Fruit fly (Drosophila melanogaster): ENCODE data around the gene Ir7f.

DNA sequence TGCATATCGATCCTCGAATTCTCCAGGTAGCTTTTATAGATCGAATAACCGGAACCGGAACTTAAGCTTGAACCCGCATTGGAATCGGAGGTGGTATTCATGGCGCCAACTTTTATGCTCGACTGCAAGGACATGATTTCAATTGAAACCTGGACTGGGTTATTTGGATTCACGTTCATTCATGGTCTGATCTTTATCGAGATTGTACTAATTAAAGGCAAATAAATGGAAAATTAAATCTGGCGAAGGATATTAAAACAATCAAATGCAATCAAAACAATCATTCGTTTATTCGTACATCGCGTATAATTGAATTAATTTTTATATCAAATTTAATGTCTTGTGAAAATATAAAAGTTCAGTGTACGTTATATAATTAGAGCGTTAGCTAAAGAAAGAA, at the start of gene Ir7f:
- TF ChIP-seq CG8478 (optimal IDR thresholded peaks at IDR 0.05): no peak
- no peak for TF ChIP-seq Dll (optimal IDR thresholded peaks at IDR 0.05)
- no peak for TF ChIP-seq usp (GFP tag; optimal IDR thresholded peaks at IDR 0.05)
